Fruit fly (Drosophila melanogaster): ENCODE measurements around the gene CheB38c.

DNA sequence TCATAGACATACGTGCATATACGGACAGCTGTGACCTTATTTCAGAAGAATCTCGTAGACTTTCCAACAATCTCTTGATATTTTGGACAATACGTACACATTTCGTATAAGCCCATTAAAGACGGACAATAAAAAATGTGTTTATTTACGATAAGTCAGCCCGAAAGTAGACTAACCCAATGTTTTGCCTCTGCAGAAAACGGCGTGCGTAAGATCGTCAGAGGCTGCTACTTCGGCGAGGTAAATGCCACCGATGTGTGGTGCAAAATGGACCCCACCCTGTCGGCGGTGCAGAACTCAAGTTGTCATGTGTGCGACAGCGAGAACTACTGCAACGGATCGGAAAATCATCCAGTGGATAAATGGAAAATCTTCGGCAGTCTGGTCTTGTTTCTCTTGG lies 48.3 kb upstream of the CheB38c start:
- no peak for TF ChIP-seq Hr83 (GFP tag; optimal IDR thresholded peaks at IDR 0.05; ENCODE audit: poor library complexity, severe bottlenecking)
- TF ChIP-seq Mio (GFP tag; optimal IDR thresholded peaks at IDR 0.05): no peak
- no peak for TF ChIP-seq woc (GFP tag; optimal IDR thresholded peaks at IDR 0.05)
- no peak for TF ChIP-seq CrebA (GFP tag; optimal IDR thresholded peaks at IDR 0.05; ENCODE audit: borderline replicate concordance)

Measured in whole organism, wandering third instar larva.